Worm (Caenorhabditis elegans) whole organism, young adult: ENCODE data around the gene ZK809.8.

Experiments used
- B0019.2 ChIP-seq: fragments of 200-800 bp; sonication (Bioruptor generic); conservative IDR thresholded peaks from 2 replicates; pipeline ENCODE4 v1.3.6; 2022; ENCODE audit warnings: missing genetic modification reagents, missing genetic modification characterization, missing compliant biosample characterization
- efl-1 ChIP-seq: fragments of 150-350 bp; optimal IDR thresholded peaks from 2 replicates; lab custom pipeline; 2014; ENCODE audit warnings: missing biosample characterization, missing genetic modification reagents, missing genetic modification characterization
- egl-44 ChIP-seq: fragments of 200-800 bp; sonication (Bioruptor generic); IDR thresholded peaks from 2 replicates; pipeline ENCODE4 v1.3.6; 2022; ENCODE audit warnings: missing genetic modification reagents, missing genetic modification characterization, missing compliant biosample characterization
- lin-54 ChIP-seq: fragments of 200-800 bp; sonication (Bioruptor generic); optimal IDR thresholded peaks from 2 replicates; lab custom pipeline; 2018; ENCODE audit warnings: mild to moderate bottlenecking, missing genetic modification characterization, missing compliant biosample characterization
- nhr-90 ChIP-seq: sonication (generic microtip); optimal IDR thresholded peaks from 2 replicates; lab custom pipeline; 2016; ENCODE audit warnings: missing genotype, mild to moderate bottlenecking, missing genetic modification characterization, missing compliant biosample characterization
- snpc-4 ChIP-seq, 5 experiments: fragments of 150-350 bp in 1 of 5; sonication (generic microtip) in 4 of 5; optimal IDR thresholded peaks; 2 replicates each; lab custom pipeline; 2014 to 2018; ENCODE audit warnings: missing genetic modification characterization in 5 of 5, missing biosample characterization in 3 of 5, antibody characterized with exemption in 2 of 5, mild to moderate bottlenecking in 2 of 5, missing compliant biosample characterization in 2 of 5, missing genotype in 2 of 5, moderate library complexity in 2 of 5, missing genetic modification reagents in 1 of 5
- tbp1 ChIP-seq: fragments of 200-800 bp; sonication (Bioruptor generic); optimal IDR thresholded peaks from 2 replicates; lab custom pipeline; 2018; ENCODE audit warnings: mild to moderate bottlenecking, missing genetic modification characterization, missing compliant biosample characterization
- unc-130 ChIP-seq: sonication (generic microtip); optimal IDR thresholded peaks from 2 replicates; lab custom pipeline; 2016; ENCODE audit warnings: missing genetic modification reagents, missing genetic modification characterization, missing compliant biosample characterization
- unc-62 ChIP-seq: fragments of 150-350 bp; optimal IDR thresholded peaks from 2 replicates; lab custom pipeline; 2014; ENCODE audit warnings: missing biosample characterization, missing genetic modification reagents, missing genetic modification characterization
- ztf-6 ChIP-seq: fragments of 200-800 bp; sonication (Bioruptor generic); IDR thresholded peaks from 2 replicates; pipeline ENCODE4 v1.3.6; 2022; ENCODE audit warnings: missing genetic modification reagents, missing genetic modification characterization, missing compliant biosample characterization

- TF ChIP-seq tbp1 (GFP tag; lab: Kevin White, UChicago) (no peak), B0019.2 (no peak), snpc-4 (GFP tag; optimal IDR thresholded peaks at IDR 0.05; lab: Kevin White, UChicago) (no peak), snpc-4 (tag; optimal IDR thresholded peaks at IDR 0.05; lab: Kevin White, UChicago) (no peak), nhr-90 (tag; lab: Kevin White, UChicago) (no peak), efl-1 (GFP tag; lab: Kevin White, UChicago) (no peak), unc-130 (no peak), egl-44 (GFP tag; lab: Robert Waterston, UW) (no peak), ztf-6 (no peak), unc-62 (GFP tag; lab: Kevin White, UChicago) (no peak), lin-54 (GFP tag; lab: Kevin White, UChicago) (no peak)
Observed at ce11 chrIV:11655370-11655769, 6.5 kb upstream of the ZK809.8 start, which contains the start of gene ent-1.
